Worm (Caenorhabditis elegans): Measurements from ENCODE around the gene snx-17.

DNA sequence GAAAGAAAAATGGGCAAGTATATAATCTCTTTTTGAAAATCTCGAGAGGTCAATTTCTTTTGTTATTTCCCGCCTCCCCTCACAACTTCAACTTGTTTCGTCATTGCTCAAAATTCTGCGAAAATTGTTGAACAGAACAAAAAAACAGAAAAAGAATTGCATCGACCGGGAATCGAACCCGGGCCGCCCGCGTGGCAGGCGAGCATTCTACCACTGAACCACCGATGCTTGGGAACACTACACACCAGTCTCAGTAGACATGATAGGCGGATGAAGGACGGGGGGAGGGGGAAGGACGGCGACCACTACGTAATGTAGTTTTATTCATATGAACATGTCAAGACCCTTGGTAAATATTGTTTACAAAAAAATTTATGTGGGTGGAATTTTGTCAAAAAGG is 987 bp downstream of the snx-17 start:
- no peak for TF ChIP-seq pha-4 (tag; optimal IDR thresholded peaks at IDR 0.05)
- no peak for TF ChIP-seq nfya-1 (tag; optimal IDR thresholded peaks at IDR 0.05; ENCODE audit: borderline replicate concordance, insufficient read depth)
- TF ChIP-seq bed-1 (GFP tag; IDR thresholded peaks at IDR 0.05) = no peak
- TF ChIP-seq T26A5.8 (tag; optimal IDR thresholded peaks at IDR 0.05) = peak; percentile 84
- peak; percentile 82 for TF ChIP-seq Y56A3A.18 (GFP tag; IDR thresholded peaks at IDR 0.05)

All from whole organism, young adult.